Worm (Caenorhabditis elegans) whole organism, L4 larva: ENCODE measurements around the gene B0410.1.
A peak's percentile ranks its signal among the peaks of the same experiment; 100 is the strongest.

Experiments used
- F10B5.3 ChIP-seq: sonication (generic microtip); optimal IDR thresholded peaks from 2 replicates; lab custom pipeline; 2016; ENCODE audit warnings: mild to moderate bottlenecking, missing genetic modification characterization, missing compliant biosample characterization
- F26F4.8 ChIP-seq: fragments of 200-800 bp; sonication (Bioruptor generic); conservative IDR thresholded peaks from 2 replicates; pipeline ENCODE4 v1.3.6; 2022; ENCODE audit warnings: missing genetic modification characterization, missing compliant biosample characterization
- F37D6.2 ChIP-seq: sonication (generic microtip); optimal IDR thresholded peaks from 2 replicates; lab custom pipeline; 2016; ENCODE audit warnings: mild to moderate bottlenecking, missing genetic modification characterization, missing compliant biosample characterization
- F49E8.2 ChIP-seq: sonication (generic microtip); optimal IDR thresholded peaks from 2 replicates; lab custom pipeline; 2016; ENCODE audit warnings: missing compliant biosample characterization, mild to moderate bottlenecking, missing genetic modification characterization, borderline replicate concordance
- R02D3.7 ChIP-seq: fragments of 150-350 bp; sonication (generic microtip); optimal IDR thresholded peaks from 3 replicates; lab custom pipeline; 2014; ENCODE audit warnings: missing biosample characterization, missing genetic modification characterization
- Y105C5A.15 ChIP-seq: fragments of 200-800 bp; sonication (Bioruptor generic); IDR thresholded peaks from 2 replicates; pipeline ENCODE4 v1.3.6; 2022; ENCODE audit warnings: missing genetic modification characterization, missing compliant biosample characterization
- Y5F2A.4 ChIP-seq: fragments of 200-800 bp; sonication (Bioruptor generic); optimal IDR thresholded peaks from 2 replicates; lab custom pipeline; 2018; ENCODE audit warnings: mild to moderate bottlenecking, missing genetic modification characterization, missing compliant biosample characterization
- Y75B8A.6 ChIP-seq: fragments of 200-800 bp; sonication (Bioruptor generic); IDR thresholded peaks from 2 replicates; pipeline ENCODE4 v1.3.6; 2022; ENCODE audit warnings: missing genetic modification reagents, missing genetic modification characterization, missing compliant biosample characterization
- ZK337.2 ChIP-seq: fragments of 200-800 bp; sonication (Bioruptor generic); IDR thresholded peaks from 2 replicates; pipeline ENCODE4 v1.3.6; 2022; ENCODE audit warnings: missing genetic modification reagents, missing genetic modification characterization, missing compliant biosample characterization
- aha-1 ChIP-seq: fragments of 150-350 bp; peaks from one replicate; lab custom pipeline; 2014; ENCODE audit warnings: missing biosample characterization, missing genetic modification characterization
- aly-2 ChIP-seq: sonication (generic microtip); optimal IDR thresholded peaks from 2 replicates; lab custom pipeline; 2018; ENCODE audit warnings: missing biosample characterization, missing genetic modification characterization
- ama-1 ChIP-seq: fragments of 150-350 bp; optimal IDR thresholded peaks from 2 replicates; lab custom pipeline; 2014; ENCODE audit warnings: inconsistent platforms, mixed read lengths
- attf-4 ChIP-seq: sonication (generic microtip); optimal IDR thresholded peaks from 3 replicates; lab custom pipeline; 2017; ENCODE audit warnings: missing biosample characterization, missing genetic modification characterization
- ceh-44 ChIP-seq: fragments of 200-800 bp; sonication (Bioruptor generic); IDR thresholded peaks from 2 replicates; pipeline ENCODE4 v1.3.6; 2022; ENCODE audit warnings: missing genetic modification reagents, missing genetic modification characterization, missing compliant biosample characterization
- ctbp-1 ChIP-seq: fragments of 200-800 bp; sonication (Bioruptor generic); IDR thresholded peaks from 2 replicates; pipeline ENCODE4 v1.3.6; 2022; ENCODE audit warnings: missing genetic modification reagents, missing genetic modification characterization, missing compliant biosample characterization
- dmd-6 ChIP-seq: fragments of 200-800 bp; sonication (Bioruptor generic); IDR thresholded peaks from 2 replicates; pipeline ENCODE4 v1.3.6; 2022; ENCODE audit warnings: missing genetic modification reagents, missing genetic modification characterization, missing compliant biosample characterization
- dmd-8 ChIP-seq: fragments of 200-800 bp; sonication (Bioruptor generic); IDR thresholded peaks from 2 replicates; pipeline ENCODE4 v1.3.6; 2022; ENCODE audit warnings: missing genetic modification characterization, missing compliant biosample characterization
- egl-27 ChIP-seq: sonication (generic microtip); optimal IDR thresholded peaks from 3 replicates; lab custom pipeline; 2017; ENCODE audit warnings: missing biosample characterization, missing genetic modification reagents, missing genetic modification characterization
- hif-1 ChIP-seq, 2 experiments: sonication (generic microtip); optimal IDR thresholded peaks; 2 replicates each; lab custom pipeline; 2016 to 2017; ENCODE audit warnings: missing compliant biosample characterization in 2 of 2, missing genetic modification characterization in 2 of 2, missing genetic modification reagents in 2 of 2, missing genotype in 2 of 2, mild to moderate bottlenecking in 1 of 2
- hlh-11 ChIP-seq: fragments of 200-800 bp; sonication (Bioruptor generic); optimal IDR thresholded peaks from 2 replicates; lab custom pipeline; 2018; ENCODE audit warnings: mild to moderate bottlenecking, missing genetic modification characterization, missing compliant biosample characterization
- hmg-1.1 ChIP-seq: fragments of 200-800 bp; sonication (Bioruptor generic); IDR thresholded peaks from 2 replicates; pipeline ENCODE4 v1.3.6; 2022; ENCODE audit warnings: missing genetic modification reagents, missing genetic modification characterization, missing compliant biosample characterization
- lin-1 ChIP-seq: fragments of 200-800 bp; sonication (Bioruptor generic); IDR thresholded peaks from 2 replicates; pipeline ENCODE4 v1.3.6; 2022; ENCODE audit warnings: missing genetic modification reagents, missing genetic modification characterization, missing compliant biosample characterization
- lin-38 ChIP-seq: fragments of 200-800 bp; sonication (Bioruptor generic); IDR thresholded peaks from 2 replicates; pipeline ENCODE4 v1.3.6; 2022; ENCODE audit warnings: missing genetic modification reagents, missing genetic modification characterization, missing compliant biosample characterization
- lsy-2 ChIP-seq, 2 experiments: fragments of 150-350 bp in 1 of 2; sonication (generic microtip) in 1 of 2; optimal IDR thresholded peaks; 2 replicates each; lab custom pipeline; 2014 to 2017; ENCODE audit warnings: missing biosample characterization in 2 of 2, missing genetic modification characterization in 2 of 2
- mes-2 ChIP-seq: sonication (generic microtip); optimal IDR thresholded peaks from 2 replicates; lab custom pipeline; 2016; ENCODE audit warnings: missing genotype, mild to moderate bottlenecking, missing genetic modification characterization, missing compliant biosample characterization; ENCODE audit not compliant: poor library complexity, severe bottlenecking
- mxl-3 ChIP-seq: fragments of 200-800 bp; sonication (Bioruptor generic); optimal IDR thresholded peaks from 2 replicates; lab custom pipeline; 2018; ENCODE audit warnings: mild to moderate bottlenecking, missing genetic modification characterization, missing compliant biosample characterization
- nhr-111 ChIP-seq: fragments of 200-800 bp; sonication (Bioruptor generic); optimal IDR thresholded peaks from 2 replicates; lab custom pipeline; 2018; ENCODE audit warnings: mild to moderate bottlenecking, missing genetic modification characterization, missing compliant biosample characterization
- nhr-25 ChIP-seq: sonication (generic microtip); optimal IDR thresholded peaks from 2 replicates; lab custom pipeline; 2017; ENCODE audit warnings: missing genetic modification characterization, mild to moderate bottlenecking, missing compliant biosample characterization, antibody characterized with exemption, moderate library complexity, borderline replicate concordance; ENCODE audit not compliant: insufficient read depth
- nhr-28 ChIP-seq: fragments of 150-350 bp; optimal IDR thresholded peaks from 2 replicates; lab custom pipeline; 2014; ENCODE audit warnings: missing biosample characterization, missing genetic modification characterization
- nhr-41 ChIP-seq: fragments of 200-800 bp; sonication (Bioruptor generic); IDR thresholded peaks from 2 replicates; pipeline ENCODE4 v1.3.6; 2022; ENCODE audit warnings: missing genetic modification reagents, missing genetic modification characterization, missing compliant biosample characterization
- nhr-6 ChIP-seq: fragments of 150-350 bp; optimal IDR thresholded peaks from 2 replicates; lab custom pipeline; 2014; ENCODE audit warnings: missing biosample characterization, missing genetic modification characterization
- nhr-77 ChIP-seq: fragments of 150-350 bp; optimal IDR thresholded peaks from 2 replicates; lab custom pipeline; 2014; ENCODE audit warnings: missing biosample characterization, missing genetic modification characterization
- pha-4 ChIP-seq, 2 experiments: fragments of 150-350 bp in 1 of 2; fragments of 200-800 bp in 1 of 2; sonication (Bioruptor generic) in 1 of 2; IDR thresholded peaks in 1 of 2; optimal IDR thresholded peaks in 1 of 2; 2 replicates each; pipeline versions ENCODE4 v1.3.6 to Lab custom; 2014 to 2022; ENCODE audit warnings: missing genetic modification characterization in 2 of 2, missing genetic modification reagents in 2 of 2, missing biosample characterization in 1 of 2, missing compliant biosample characterization in 1 of 2
- rbr-2 ChIP-seq: sonication (generic microtip); optimal IDR thresholded peaks from 2 replicates; lab custom pipeline; 2016; ENCODE audit warnings: missing genotype, missing genetic modification characterization, missing compliant biosample characterization
- saeg-2 ChIP-seq: fragments of 200-800 bp; sonication (Bioruptor generic); IDR thresholded peaks from 2 replicates; pipeline ENCODE4 v1.3.6; 2022; ENCODE audit warnings: missing genetic modification reagents, missing genetic modification characterization, missing compliant biosample characterization
- snpc-4 ChIP-seq: fragments of 150-350 bp; optimal IDR thresholded peaks from 2 replicates; lab custom pipeline; 2014; ENCODE audit warnings: missing biosample characterization, missing genetic modification characterization
- spr-1 ChIP-seq: sonication (generic microtip); optimal IDR thresholded peaks from 2 replicates; lab custom pipeline; 2016; ENCODE audit warnings: mild to moderate bottlenecking, missing genetic modification characterization, missing compliant biosample characterization
- tra-1 ChIP-seq: fragments of 200-800 bp; sonication (Bioruptor generic); IDR thresholded peaks from 2 replicates; pipeline ENCODE4 v1.3.6; 2022; ENCODE audit warnings: missing genetic modification reagents, missing genetic modification characterization, missing compliant biosample characterization
- vab-7 ChIP-seq: fragments of 200-800 bp; sonication (Bioruptor generic); IDR thresholded peaks from 2 replicates; pipeline ENCODE4 v1.3.6; 2022; ENCODE audit warnings: missing genetic modification reagents, missing genetic modification characterization, missing compliant biosample characterization

Gene B0410.1

DNA sequence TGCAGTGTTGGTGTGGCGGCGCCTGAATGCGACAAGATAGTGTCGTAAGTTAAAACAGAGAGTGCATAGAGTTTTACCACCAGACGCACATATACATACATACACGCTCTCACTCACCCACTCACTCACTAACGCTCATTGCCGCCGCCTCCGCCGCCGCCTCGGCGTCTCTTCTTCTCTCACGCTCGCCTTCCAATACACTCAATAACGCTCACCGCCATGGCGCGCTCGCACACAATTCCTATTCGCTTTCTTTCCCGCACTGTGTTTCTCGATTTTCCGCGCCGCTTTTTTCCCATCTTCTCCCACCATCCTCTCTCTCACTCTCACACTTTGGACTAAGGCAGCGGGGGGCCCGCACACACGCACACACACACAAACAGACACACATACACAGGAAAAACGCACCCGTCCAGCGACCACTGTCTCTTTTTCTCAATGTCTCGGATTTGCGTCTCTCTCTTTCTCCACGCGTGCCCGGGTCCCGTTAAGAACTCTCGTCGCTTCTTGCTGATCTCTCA is 41.9 kb upstream of the B0410.1 start, which contains the start of gene kin-29 (continued):
- no peak for TF ChIP-seq R02D3.7 (tag; lab: Kevin White, UChicago)
- TF ChIP-seq F49E8.2: no peak
- peak; percentile 95 for TF ChIP-seq rbr-2 (tag; lab: Kevin White, UChicago)
- peak; percentile 5; the same call in 1 of the 2 replicates for TF ChIP-seq nhr-41 (GFP tag; lab: Robert Waterston, UW)
- no peak for TF ChIP-seq ZK337.2 (GFP tag; lab: Robert Waterston, UW)
- no peak for TF ChIP-seq ceh-44
- TF ChIP-seq dmd-6 (GFP tag; lab: Robert Waterston, UW): peak; percentile 74
- no peak for TF ChIP-seq egl-27 (tag; lab: Kevin White, UChicago)

DNA sequence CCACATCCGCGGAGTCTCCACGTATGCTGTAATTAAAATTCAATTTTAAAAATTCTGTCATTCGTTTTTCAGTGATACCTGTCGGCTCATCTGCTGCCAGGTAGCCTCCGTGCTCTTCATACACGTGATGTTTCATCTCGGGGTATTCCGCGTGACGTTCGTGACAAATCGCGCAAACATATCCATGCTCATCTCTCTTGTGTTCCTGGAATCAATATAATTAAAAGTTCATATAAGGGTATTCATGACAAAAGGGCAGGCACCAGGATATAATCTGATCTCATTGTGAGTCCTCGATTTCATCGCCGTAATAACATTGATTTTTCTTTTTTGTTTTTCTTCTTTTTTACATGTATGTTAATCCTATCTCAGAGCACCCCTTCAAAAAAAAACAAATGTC is 40.4 kb upstream of the B0410.1 start:
- no peak for TF ChIP-seq F26F4.8 (GFP tag; lab: Robert Waterston, UW)
- no peak for TF ChIP-seq spr-1 (tag; lab: Kevin White, UChicago)
- no peak for TF ChIP-seq hif-1 (tag; optimal IDR thresholded peaks at IDR 0.05; lab: Kevin White, UChicago)
- TF ChIP-seq nhr-111 (GFP tag; lab: Kevin White, UChicago): no peak
- no peak for TF ChIP-seq snpc-4 (tag; lab: Kevin White, UChicago)
- no peak for TF ChIP-seq tra-1 (GFP tag; lab: Robert Waterston, UW)
- no peak for TF ChIP-seq F37D6.2 (tag; lab: Kevin White, UChicago)
- no peak for TF ChIP-seq aly-2 (tag; lab: Kevin White, UChicago)
- no peak for TF ChIP-seq nhr-77 (tag; lab: Kevin White, UChicago)
- TF ChIP-seq egl-27 (tag; lab: Kevin White, UChicago): no peak
- TF ChIP-seq lin-1 (GFP tag; lab: Robert Waterston, UW): no peak
- TF ChIP-seq, all 104 proteins: peak for 0

DNA sequence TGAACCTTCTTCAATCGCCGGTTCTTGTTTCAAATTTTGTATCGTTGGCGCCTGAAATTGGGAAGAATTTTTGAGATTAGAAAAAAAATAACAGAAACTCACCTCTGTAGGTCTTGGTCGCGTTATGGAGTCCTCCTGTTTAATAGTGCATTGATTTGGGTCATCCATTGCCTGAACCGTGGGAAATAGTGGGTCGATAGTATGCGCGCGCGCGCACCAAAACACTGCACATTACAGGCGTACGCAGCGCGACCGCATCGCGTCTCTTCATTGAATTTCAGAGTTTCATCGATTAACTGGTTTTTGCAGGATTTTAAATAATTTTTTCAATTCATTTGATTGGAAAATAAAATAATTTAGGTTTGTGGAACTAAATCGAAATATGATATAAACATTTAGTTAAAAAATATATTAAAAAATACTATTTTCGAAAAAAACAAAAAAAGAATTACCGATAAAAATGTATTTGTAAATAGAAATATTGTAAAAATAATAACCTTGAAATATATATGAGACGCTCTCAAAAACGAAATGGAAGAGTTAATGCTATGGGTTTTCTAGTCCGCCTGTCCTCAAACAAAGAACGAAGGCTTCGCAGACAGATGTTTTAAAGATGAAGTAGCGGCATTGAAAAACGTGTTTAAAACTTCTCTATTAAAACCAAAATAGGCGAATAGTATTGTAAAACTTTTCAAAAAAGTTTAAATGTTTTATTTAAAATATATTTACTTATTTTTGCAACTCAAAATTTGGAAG is 37.1 kb upstream of the B0410.1 start, which contains the start of gene tra-4:
tra-4 (minus strand) TSS at position 534 of the 756 bp plus-strand sequence.
- TF ChIP-seq pha-4 (GFP tag; IDR thresholded peaks at IDR 0.05; lab: Robert Waterston, UW) (no peak), pha-4 (tag; optimal IDR thresholded peaks at IDR 0.05; lab: Kevin White, UChicago) (no peak), lin-38 (GFP tag; lab: Robert Waterston, UW) (no peak), Y75B8A.6 (no peak), nhr-6 (tag; lab: Kevin White, UChicago) (no peak), saeg-2 (GFP tag; lab: Robert Waterston, UW) (no peak), ama-1 (lab: Kevin White, UChicago) (no peak), F10B5.3 (tag; lab: Kevin White, UChicago) (no peak), lsy-2 (tag; optimal IDR thresholded peaks at IDR 0.05; lab: Kevin White, UChicago) (peak in 1 of 2 experiments; percentile 46), F26F4.8 (GFP tag; lab: Robert Waterston, UW) (no peak), attf-4 (no peak), hmg-1.1 (no peak), Y105C5A.15 (GFP tag; lab: Robert Waterston, UW) (no peak), mes-2 (tag; lab: Kevin White, UChicago) (peak; percentile 91), ctbp-1 (no peak), nhr-111 (GFP tag; lab: Kevin White, UChicago) (no peak), nhr-25 (tag; lab: Kevin White, UChicago) (no peak), snpc-4 (tag; lab: Kevin White, UChicago) (no peak), Y5F2A.4 (GFP tag; lab: Kevin White, UChicago) (no peak), aha-1 (tag; lab: Kevin White, UChicago) (peak; percentile 38), hlh-11 (no peak), ceh-44 (no peak), mxl-3 (no peak), dmd-8 (GFP tag; lab: Robert Waterston, UW) (no peak), ZK337.2 (GFP tag; lab: Robert Waterston, UW) (no peak), vab-7 (GFP tag; lab: Robert Waterston, UW) (no peak), nhr-28 (peak; percentile 26), hif-1 (tag; optimal IDR thresholded peaks at IDR 0.05; lab: Kevin White, UChicago) (peak in 1 of 2 experiments; percentile 7)
